Fruit fly (Drosophila melanogaster) whole organism, pupa: ENCODE data around the gene CG4367.

ENCODE experiments used
- CG10348 ChIP-seq: fragments of 200-800 bp; sonication (Bioruptor generic); IDR thresholded peaks from 2 replicates; pipeline ENCODE4 v1.3.6; 2022; ENCODE audit warnings: missing biosample characterization, missing genetic modification characterization
- CG12605 ChIP-seq: fragments of 200-800 bp; sonication (Bioruptor generic); IDR thresholded peaks from 2 replicates; pipeline ENCODE4 v1.3.6; 2022; ENCODE audit warnings: missing biosample characterization, missing genetic modification characterization
- CG13204 ChIP-seq: fragments of 200-800 bp; sonication (Bioruptor generic); optimal IDR thresholded peaks from 2 replicates; lab custom pipeline; 2018; ENCODE audit warnings: missing biosample characterization, mild to moderate bottlenecking, missing genetic modification characterization, moderate library complexity
- CG14655 ChIP-seq: fragments of 200-800 bp; sonication (Bioruptor generic); optimal IDR thresholded peaks from 3 replicates; lab custom pipeline; 2017; ENCODE audit warnings: mild to moderate bottlenecking, missing biosample characterization, missing genetic modification reagents, missing genetic modification characterization
- CG15710 ChIP-seq: fragments of 200-800 bp; sonication (Bioruptor generic); optimal IDR thresholded peaks from 2 replicates; lab custom pipeline; 2018; ENCODE audit warnings: missing biosample characterization, mild to moderate bottlenecking, missing genetic modification characterization, moderate library complexity
- CG17806 ChIP-seq: fragments of 200-800 bp; sonication (Bioruptor generic); optimal IDR thresholded peaks from 2 replicates; lab custom pipeline; 2018; ENCODE audit warnings: missing biosample characterization, mild to moderate bottlenecking, missing genetic modification characterization, moderate library complexity
- CG32121 ChIP-seq: fragments of 200-800 bp; sonication (Bioruptor generic); IDR thresholded peaks from 2 replicates; pipeline ENCODE4 v1.3.6; 2022; ENCODE audit warnings: missing biosample characterization, missing genetic modification characterization
- CG34367 ChIP-seq: fragments of 200-800 bp; sonication (Bioruptor generic); optimal IDR thresholded peaks from 2 replicates; lab custom pipeline; 2018; ENCODE audit warnings: missing biosample characterization, mild to moderate bottlenecking, missing genetic modification characterization
- CG4496 ChIP-seq: fragments of 200-800 bp; sonication (Bioruptor generic); IDR thresholded peaks from 3 replicates; pipeline ENCODE4 v1.3.6; 2022; ENCODE audit warnings: missing biosample characterization, missing genetic modification characterization
- CG8159 ChIP-seq: fragments of 200-800 bp; sonication (Bioruptor generic); optimal IDR thresholded peaks from 3 replicates; lab custom pipeline; 2018; ENCODE audit warnings: missing biosample characterization, mild to moderate bottlenecking, missing genetic modification characterization, moderate library complexity
- CG8301 ChIP-seq: fragments of 200-800 bp; sonication (Bioruptor generic); optimal IDR thresholded peaks from 2 replicates; lab custom pipeline; 2018; ENCODE audit warnings: missing biosample characterization, mild to moderate bottlenecking, missing genetic modification characterization
- CG9948 ChIP-seq: fragments of 200-800 bp; sonication (Bioruptor generic); optimal IDR thresholded peaks from 2 replicates; lab custom pipeline; 2018; ENCODE audit warnings: missing biosample characterization, mild to moderate bottlenecking, missing genetic modification characterization, moderate library complexity
- D1 ChIP-seq: fragments of 200-800 bp; sonication (Bioruptor generic); optimal IDR thresholded peaks from 2 replicates; lab custom pipeline; 2018; ENCODE audit warnings: missing biosample characterization, mild to moderate bottlenecking, missing genetic modification characterization, moderate library complexity
- EcR ChIP-seq: fragments of 200-800 bp; sonication (Bioruptor generic); optimal IDR thresholded peaks from 3 replicates; lab custom pipeline; 2019; ENCODE audit warnings: missing biosample characterization, missing genetic modification characterization, mild to moderate bottlenecking, moderate library complexity, missing genetic modification reagents
- Ets98B ChIP-seq: fragments of 200-800 bp; sonication (Bioruptor generic); IDR thresholded peaks from 2 replicates; pipeline ENCODE4 v1.3.6; 2022; ENCODE audit warnings: missing biosample characterization, missing genetic modification characterization
- Pif1A ChIP-seq: fragments of 200-800 bp; sonication (Bioruptor generic); optimal IDR thresholded peaks from 3 replicates; lab custom pipeline; 2016; ENCODE audit warnings: missing biosample characterization, missing genetic modification characterization
- Pif1B ChIP-seq: fragments of 200-800 bp; sonication (Bioruptor generic); optimal IDR thresholded peaks from 3 replicates; lab custom pipeline; 2016; ENCODE audit warnings: missing biosample characterization, missing genetic modification characterization
- Snoo ChIP-seq: fragments of 200-800 bp; sonication (Bioruptor generic); optimal IDR thresholded peaks from 3 replicates; lab custom pipeline; 2017; ENCODE audit warnings: missing biosample characterization, mild to moderate bottlenecking, missing genetic modification characterization, inconsistent platforms
- fd96Ca ChIP-seq: fragments of 200-800 bp; sonication (Bioruptor generic); IDR thresholded peaks from 3 replicates; pipeline ENCODE4 v1.3.6; 2022; ENCODE audit warnings: missing biosample characterization, missing genetic modification characterization
- gl ChIP-seq: fragments of 200-800 bp; sonication (Bioruptor generic); optimal IDR thresholded peaks from 2 replicates; lab custom pipeline; 2018; ENCODE audit warnings: missing biosample characterization, mild to moderate bottlenecking, missing genetic modification characterization
- rn ChIP-seq: fragments of 200-800 bp; sonication (Bioruptor generic); IDR thresholded peaks from 2 replicates; pipeline ENCODE4 v1.3.6; 2022; ENCODE audit warnings: missing biosample characterization, missing genetic modification characterization

CG4367 gene

dm6 chr3R:20310905-20311304, 6.1 kb upstream of the CG4367 start:
- TF ChIP-seq CG14655 (GFP tag; lab: Kevin White, UChicago) (peak; percentile 36), CG17806 (tag; lab: Kevin White, UChicago) (no peak), Snoo (tag; lab: Kevin White, UChicago) (peak; percentile 25)

dm6 chr3R:20310498-20310822, 5.7 kb upstream of the CG4367 start:
- no peak for TF ChIP-seq CG10348 (GFP tag; lab: Robert Waterston, UW)
- no peak for TF ChIP-seq CG17806 (tag; lab: Kevin White, UChicago)
- TF ChIP-seq CG9948 (tag; lab: Kevin White, UChicago): no peak
- 0 out of 3 replicates have a peak, but pooled peaks have one; percentile 18 for TF ChIP-seq fd96Ca (GFP tag; lab: Robert Waterston, UW)
- TF ChIP-seq CG4496 (GFP tag; lab: Robert Waterston, UW): no peak
- no peak for TF ChIP-seq CG15710
- TF ChIP-seq gl: no peak
- no peak for TF ChIP-seq CG32121 (GFP tag; lab: Robert Waterston, UW)
- TF ChIP-seq D1 (tag; lab: Kevin White, UChicago): no peak
- TF ChIP-seq CG8159 (tag; lab: Kevin White, UChicago): no peak
- no peak for TF ChIP-seq Pif1A (GFP tag; lab: Kevin White, UChicago)
- no peak for TF ChIP-seq CG14655 (GFP tag; lab: Kevin White, UChicago)
- peak; percentile 26 for TF ChIP-seq CG13204 (GFP tag; lab: Kevin White, UChicago)
- no peak for TF ChIP-seq CG8301 (tag; lab: Kevin White, UChicago)
- TF ChIP-seq Snoo (tag; lab: Kevin White, UChicago): no peak
- TF ChIP-seq Pif1B (GFP tag; lab: Kevin White, UChicago): no peak

dm6 chr3R:20309661-20310497, 5.1 kb upstream of the CG4367 start:
- TF ChIP-seq CG32121 (GFP tag; lab: Robert Waterston, UW): 0 out of 2 replicates have a peak, but pooled peaks have one; percentile 7
- peak; percentile 86 for TF ChIP-seq CG13204 (GFP tag; lab: Kevin White, UChicago)
- no peak for TF ChIP-seq CG8301 (tag; lab: Kevin White, UChicago)
- TF ChIP-seq gl: no peak
- no peak for TF ChIP-seq CG9948 (tag; lab: Kevin White, UChicago)

dm6 chr3R:20308972-20309660, 4.3 kb upstream of the CG4367 start, which contains the start of gene Orp8:
Gene Orp8, plus strand, starts transcription at chr3R:20309344.
- TF ChIP-seq CG9948 (tag; lab: Kevin White, UChicago) (no peak), CG8159 (tag; lab: Kevin White, UChicago) (no peak), Pif1B (GFP tag; lab: Kevin White, UChicago) (peak; percentile 81), fd96Ca (GFP tag; lab: Robert Waterston, UW) (no peak), CG13204 (GFP tag; lab: Kevin White, UChicago) (peak; percentile 86), CG34367 (tag; lab: Kevin White, UChicago) (peak; percentile 21), CG14655 (GFP tag; lab: Kevin White, UChicago) (peak; percentile 10), gl (peak; percentile 75), CG32121 (GFP tag; lab: Robert Waterston, UW) (peak; percentile 87), CG8301 (tag; lab: Kevin White, UChicago) (peak; percentile 70), Snoo (tag; lab: Kevin White, UChicago) (peak; percentile 5), CG4496 (GFP tag; lab: Robert Waterston, UW) (peak; percentile 91), CG12605 (GFP tag; lab: Robert Waterston, UW) (peak; percentile 93), EcR (GFP tag; lab: Kevin White, UChicago) (peak; percentile 14), CG10348 (GFP tag; lab: Robert Waterston, UW) (no peak), Pif1A (GFP tag; lab: Kevin White, UChicago) (peak; percentile 75), CG15710 (peak; percentile 12), rn (no peak), Ets98B (GFP tag; lab: Robert Waterston, UW) (peak; percentile 90), CG17806 (tag; lab: Kevin White, UChicago) (peak; percentile 36)

dm6 chr3R:20307487-20307971, 2.8 kb upstream of the CG4367 start, which contains the start of gene CG4362:
Gene CG4362, minus strand, starts transcription at chr3R:20307537.
- TF ChIP-seq rn (no peak), Ets98B (GFP tag; lab: Robert Waterston, UW) (no peak), CG10348 (GFP tag; lab: Robert Waterston, UW) (no peak), CG32121 (GFP tag; lab: Robert Waterston, UW) (no peak), CG34367 (tag; lab: Kevin White, UChicago) (no peak), CG14655 (GFP tag; lab: Kevin White, UChicago) (no peak), CG4496 (GFP tag; lab: Robert Waterston, UW) (no peak), CG15710 (no peak), CG9948 (tag; lab: Kevin White, UChicago) (no peak), CG8301 (tag; lab: Kevin White, UChicago) (no peak), Snoo (tag; lab: Kevin White, UChicago) (no peak), D1 (tag; lab: Kevin White, UChicago) (no peak), gl (no peak), CG13204 (GFP tag; lab: Kevin White, UChicago) (no peak), fd96Ca (GFP tag; lab: Robert Waterston, UW) (no peak), CG12605 (GFP tag; lab: Robert Waterston, UW) (no peak), EcR (GFP tag; lab: Kevin White, UChicago) (no peak)
